Worm (Caenorhabditis elegans) whole organism, young adult: Measurements from ENCODE around the gene gst-31.

Experiments used
- T26A5.8 ChIP-seq: sonication (generic microtip); optimal IDR thresholded peaks from 2 replicates; lab custom pipeline; 2016; ENCODE audit warnings: missing genetic modification characterization, missing compliant biosample characterization
- ama-1 ChIP-seq, 3 experiments: fragments of 150-350 bp in 1 of 3; sonication (generic microtip) in 2 of 3; optimal IDR thresholded peaks; 2 replicates each; lab custom pipeline; 2014 to 2018; ENCODE audit warnings: missing biosample characterization in 2 of 3, missing genetic modification characterization in 2 of 3, missing genetic modification reagents in 2 of 3
- atf-7 ChIP-seq: sonication (generic microtip); optimal IDR thresholded peaks from 2 replicates; lab custom pipeline; 2017; ENCODE audit warnings: mild to moderate bottlenecking, missing genetic modification characterization, missing compliant biosample characterization
- dpl-1 ChIP-seq: fragments of 150-350 bp; optimal IDR thresholded peaks from 2 replicates; lab custom pipeline; 2014; ENCODE audit warnings: missing biosample characterization, missing genetic modification reagents, missing genetic modification characterization
- ekl-4 ChIP-seq: fragments of 200-800 bp; sonication (Bioruptor generic); IDR thresholded peaks from 2 replicates; pipeline ENCODE4 v1.3.6; 2022; ENCODE audit warnings: missing genetic modification reagents, missing genetic modification characterization, missing compliant biosample characterization
- madf-10 ChIP-seq: sonication (generic microtip); optimal IDR thresholded peaks from 2 replicates; lab custom pipeline; 2016; ENCODE audit warnings: mild to moderate bottlenecking, missing genetic modification characterization, missing compliant biosample characterization
- mes-4 ChIP-seq: sonication (generic microtip); optimal IDR thresholded peaks from 2 replicates; lab custom pipeline; 2016; ENCODE audit warnings: missing genotype, missing genetic modification characterization, missing compliant biosample characterization
- nhr-120 ChIP-seq: fragments of 200-800 bp; sonication (Bioruptor generic); IDR thresholded peaks from 2 replicates; pipeline ENCODE4 v1.3.6; 2022; ENCODE audit warnings: missing genetic modification characterization, missing compliant biosample characterization
- nhr-90 ChIP-seq: sonication (generic microtip); optimal IDR thresholded peaks from 2 replicates; lab custom pipeline; 2016; ENCODE audit warnings: missing genotype, mild to moderate bottlenecking, missing genetic modification characterization, missing compliant biosample characterization
- pha-4 ChIP-seq: fragments of 150-350 bp; sonication (generic microtip); optimal IDR thresholded peaks from 2 replicates; lab custom pipeline; 2014; ENCODE audit warnings: missing biosample characterization, missing genetic modification reagents, missing genetic modification characterization
- snpc-4 ChIP-seq, 5 experiments: fragments of 150-350 bp in 1 of 5; sonication (generic microtip) in 4 of 5; optimal IDR thresholded peaks; 2 replicates each; lab custom pipeline; 2014 to 2018; ENCODE audit warnings: missing genetic modification characterization in 5 of 5, missing biosample characterization in 3 of 5, antibody characterized with exemption in 2 of 5, mild to moderate bottlenecking in 2 of 5, missing compliant biosample characterization in 2 of 5, missing genotype in 2 of 5, moderate library complexity in 2 of 5, missing genetic modification reagents in 1 of 5
- unc-130 ChIP-seq: sonication (generic microtip); optimal IDR thresholded peaks from 2 replicates; lab custom pipeline; 2016; ENCODE audit warnings: missing genetic modification reagents, missing genetic modification characterization, missing compliant biosample characterization
- ztf-26 ChIP-seq: sonication (generic microtip); optimal IDR thresholded peaks from 2 replicates; lab custom pipeline; 2017; ENCODE audit warnings: missing genetic modification characterization, missing compliant biosample characterization

DNA sequence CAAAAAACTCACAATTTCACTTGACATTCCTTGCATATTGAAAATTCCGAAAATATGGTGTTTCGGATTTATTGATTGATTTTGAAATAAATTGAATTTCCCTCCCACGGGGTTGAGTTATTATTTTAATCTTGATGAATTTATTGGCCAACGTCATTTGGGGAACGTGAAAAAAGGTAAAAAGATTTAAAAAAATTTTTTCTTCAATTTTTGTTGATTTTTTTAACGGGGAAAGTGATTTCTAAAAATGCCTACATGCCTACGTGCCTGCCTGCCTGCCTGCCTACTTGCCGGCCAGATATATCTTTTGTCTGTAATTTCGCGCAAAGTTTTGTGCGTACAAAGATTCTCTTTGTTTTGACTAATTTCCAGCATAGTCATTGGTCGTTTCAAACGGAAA, 40.4 kb downstream of the gst-31 start, which contains the start of gene Y53F4B.24:
- no peak for TF ChIP-seq atf-7 (tag; lab: Kevin White, UChicago)
- TF ChIP-seq snpc-4 (GFP tag; optimal IDR thresholded peaks at IDR 0.05; lab: Kevin White, UChicago) = no peak
- no peak for TF ChIP-seq snpc-4 (tag; optimal IDR thresholded peaks at IDR 0.05; lab: Kevin White, UChicago)
- no peak for TF ChIP-seq pha-4 (tag; lab: Kevin White, UChicago)
- TF ChIP-seq unc-130 (GFP tag; lab: Kevin White, UChicago) = no peak
- no peak for TF ChIP-seq ama-1 (optimal IDR thresholded peaks at IDR 0.05; lab: Kevin White, UChicago)
- no peak for TF ChIP-seq ama-1 (GFP tag; optimal IDR thresholded peaks at IDR 0.05; lab: Kevin White, UChicago)
- no peak for TF ChIP-seq T26A5.8 (tag; lab: Kevin White, UChicago)
- no peak for TF ChIP-seq nhr-90
- no peak for TF ChIP-seq ekl-4 (GFP tag; lab: Robert Waterston, UW)
- no peak for TF ChIP-seq ztf-26 (tag; lab: Kevin White, UChicago)
- no peak for TF ChIP-seq mes-4 (tag; lab: Kevin White, UChicago)
- no peak for TF ChIP-seq dpl-1
- TF ChIP-seq nhr-120 = no peak
- no peak for TF ChIP-seq madf-10 (tag; lab: Kevin White, UChicago)
